Worm (Caenorhabditis elegans) whole organism, young adult: ENCODE results near the gene nstp-7.

Experiments used
- ama-1 ChIP-seq, 3 experiments: fragments of 150-350 bp in 1 of 3; sonication (generic microtip) in 2 of 3; optimal IDR thresholded peaks; 2 replicates each; lab custom pipeline; 2014 to 2018; ENCODE audit warnings: missing biosample characterization in 2 of 3, missing genetic modification characterization in 2 of 3, missing genetic modification reagents in 2 of 3
- attf-3 ChIP-seq: fragments of 200-800 bp; sonication (Bioruptor generic); conservative IDR thresholded peaks from 2 replicates; pipeline ENCODE4 v1.3.6; 2022; ENCODE audit warnings: missing genetic modification reagents, missing genetic modification characterization, missing compliant biosample characterization
- ceh-58 ChIP-seq: fragments of 200-800 bp; sonication (Bioruptor generic); IDR thresholded peaks from 2 replicates; pipeline ENCODE4 v1.3.6; 2022; ENCODE audit warnings: missing genetic modification characterization, missing compliant biosample characterization
- ets-4 ChIP-seq: fragments of 200-800 bp; sonication (Bioruptor generic); optimal IDR thresholded peaks from 2 replicates; lab custom pipeline; 2018; ENCODE audit warnings: mild to moderate bottlenecking, missing genetic modification characterization, missing compliant biosample characterization
- him-1 ChIP-seq: sonication (generic microtip); optimal IDR thresholded peaks from 2 replicates; lab custom pipeline; 2016; ENCODE audit warnings: missing genotype, missing genetic modification reagents, missing genetic modification characterization, missing compliant biosample characterization
- hlh-12 ChIP-seq: sonication (generic microtip); optimal IDR thresholded peaks from 2 replicates; lab custom pipeline; 2016; ENCODE audit warnings: missing genetic modification characterization, missing compliant biosample characterization
- mcd-1 ChIP-seq: fragments of 200-800 bp; sonication (Bioruptor generic); IDR thresholded peaks from 2 replicates; pipeline ENCODE4 v1.3.6; 2022; ENCODE audit warnings: missing genetic modification reagents, missing genetic modification characterization, missing compliant biosample characterization
- mes-4 ChIP-seq: sonication (generic microtip); optimal IDR thresholded peaks from 2 replicates; lab custom pipeline; 2016; ENCODE audit warnings: missing genotype, missing genetic modification characterization, missing compliant biosample characterization
- nfyb-1 ChIP-seq: fragments of 200-800 bp; sonication (Bioruptor generic); IDR thresholded peaks from 2 replicates; pipeline ENCODE4 v1.3.6; 2022; ENCODE audit warnings: missing genetic modification reagents, missing genetic modification characterization, missing compliant biosample characterization
- nhr-27 ChIP-seq: fragments of 200-800 bp; sonication (Bioruptor generic); optimal IDR thresholded peaks from 2 replicates; lab custom pipeline; 2018; ENCODE audit warnings: mild to moderate bottlenecking, missing genetic modification characterization, moderate library complexity, missing compliant biosample characterization
- nhr-90 ChIP-seq: sonication (generic microtip); optimal IDR thresholded peaks from 2 replicates; lab custom pipeline; 2016; ENCODE audit warnings: missing genotype, mild to moderate bottlenecking, missing genetic modification characterization, missing compliant biosample characterization
- pha-4 ChIP-seq: fragments of 150-350 bp; sonication (generic microtip); optimal IDR thresholded peaks from 2 replicates; lab custom pipeline; 2014; ENCODE audit warnings: missing biosample characterization, missing genetic modification reagents, missing genetic modification characterization
- unc-62 ChIP-seq: fragments of 150-350 bp; optimal IDR thresholded peaks from 2 replicates; lab custom pipeline; 2014; ENCODE audit warnings: missing biosample characterization, missing genetic modification reagents, missing genetic modification characterization

DNA sequence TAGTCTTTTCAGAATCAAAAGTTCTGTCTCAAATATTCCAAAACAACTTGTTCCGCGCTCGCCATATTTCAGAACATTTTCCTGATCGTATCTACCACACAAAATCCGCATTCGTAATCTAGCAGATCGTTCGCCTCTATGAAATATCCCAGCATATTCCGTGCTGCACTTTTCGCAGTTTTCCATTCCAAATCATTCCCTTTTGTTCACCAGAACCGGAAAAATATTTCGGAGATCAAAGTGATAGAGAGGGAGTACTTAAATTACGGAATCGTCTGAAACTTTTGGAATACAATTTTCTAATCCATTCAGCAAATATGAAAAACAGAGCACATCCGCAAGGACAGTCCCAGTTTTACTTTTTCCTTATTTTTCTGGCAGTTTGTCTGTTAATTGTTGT is 6.1 kb downstream of the nstp-7 start, which contains the start of gene K06H6.1:
- TF ChIP-seq hlh-12 (tag; lab: Kevin White, UChicago) (no peak), him-1 (tag; lab: Kevin White, UChicago) (no peak), ceh-58 (GFP tag; lab: Robert Waterston, UW) (no peak), pha-4 (tag; lab: Kevin White, UChicago) (no peak), nfyb-1 (no peak), ama-1 (optimal IDR thresholded peaks at IDR 0.05; lab: Kevin White, UChicago) (no peak), ama-1 (GFP tag; optimal IDR thresholded peaks at IDR 0.05; lab: Kevin White, UChicago) (no peak), unc-62 (no peak), attf-3 (GFP tag; lab: Robert Waterston, UW) (no peak), ets-4 (GFP tag; lab: Kevin White, UChicago) (no peak), mcd-1 (GFP tag; lab: Robert Waterston, UW) (no peak), nhr-90 (tag; lab: Kevin White, UChicago) (no peak), nhr-27 (no peak), mes-4 (tag; lab: Kevin White, UChicago) (no peak)
